Fruit fly (Drosophila melanogaster) whole organism, embryonic: ENCODE data around the gene fz3.

Experiments used
- Adf1 ChIP-seq: fragments of 200-800 bp; sonication (Bioruptor generic); IDR thresholded peaks from 2 replicates; pipeline ENCODE4 v1.3.6; 2022; ENCODE audit warnings: missing biosample characterization, missing genetic modification characterization
- Atf3 ChIP-seq: fragments of 200-800 bp; sonication (Bioruptor generic); optimal IDR thresholded peaks from 3 replicates; lab custom pipeline; 2016; ENCODE audit warnings: missing biosample characterization, missing genetic modification characterization
- Atf6 ChIP-seq: fragments of 200-800 bp; sonication (Bioruptor generic); IDR thresholded peaks from 2 replicates; pipeline ENCODE4 v1.3.6; 2022; ENCODE audit warnings: missing biosample characterization, missing genetic modification characterization
- BEAF-32 ChIP-seq: fragments of 200-800 bp; sonication (Bioruptor generic); optimal IDR thresholded peaks from 3 replicates; lab custom pipeline; 2017; ENCODE audit warnings: missing biosample characterization, missing genetic modification characterization, mild to moderate bottlenecking, moderate library complexity, missing genetic modification reagents
- C15 ChIP-seq: fragments of 200-800 bp; sonication (Bioruptor generic); IDR thresholded peaks from 3 replicates; pipeline ENCODE4 v1.3.6; 2022; ENCODE audit warnings: missing biosample characterization, missing genetic modification characterization
- CG11560 ChIP-seq: fragments of 200-800 bp; sonication (Bioruptor generic); IDR thresholded peaks from 3 replicates; pipeline ENCODE4 v1.3.6; 2022; ENCODE audit warnings: missing biosample characterization, missing genetic modification characterization
- CG11696 ChIP-seq: fragments of 200-800 bp; sonication (Bioruptor generic); IDR thresholded peaks from 2 replicates; pipeline ENCODE4 v1.3.6; 2022; ENCODE audit warnings: missing biosample characterization, missing genetic modification characterization
- CG12769 ChIP-seq: fragments of 200-800 bp; sonication (Bioruptor generic); optimal IDR thresholded peaks from 2 replicates; lab custom pipeline; 2019; ENCODE audit warnings: missing biosample characterization, mild to moderate bottlenecking, missing genetic modification characterization, moderate library complexity
- CG15269 ChIP-seq: fragments of 200-800 bp; sonication (Bioruptor generic); optimal IDR thresholded peaks from 2 replicates; lab custom pipeline; 2018; ENCODE audit warnings: missing biosample characterization, mild to moderate bottlenecking, missing genetic modification characterization, moderate library complexity
- CG1603 ChIP-seq: fragments of 200-800 bp; sonication (Bioruptor generic); optimal IDR thresholded peaks from 2 replicates; lab custom pipeline; 2019; ENCODE audit warnings: missing biosample characterization, mild to moderate bottlenecking, missing genetic modification characterization, moderate library complexity
- CG17568 ChIP-seq: fragments of 200-800 bp; sonication (Bioruptor generic); optimal IDR thresholded peaks from 2 replicates; lab custom pipeline; 2018; ENCODE audit warnings: missing biosample characterization, mild to moderate bottlenecking, missing genetic modification characterization, moderate library complexity
- CG17829 ChIP-seq: fragments of 200-800 bp; optimal IDR thresholded peaks from 2 replicates; lab custom pipeline; 2019; ENCODE audit warnings: missing biosample characterization, mild to moderate bottlenecking, missing genetic modification characterization, moderate library complexity
- CG18599 ChIP-seq: fragments of 200-800 bp; sonication (Bioruptor generic); optimal IDR thresholded peaks from 3 replicates; lab custom pipeline; 2017; ENCODE audit warnings: missing biosample characterization, missing genetic modification characterization, mild to moderate bottlenecking, moderate library complexity, missing genetic modification reagents
- CG32532 ChIP-seq: fragments of 200-800 bp; sonication (Bioruptor generic); IDR thresholded peaks from 2 replicates; pipeline ENCODE4 v1.3.6; 2022; ENCODE audit warnings: missing biosample characterization, missing genetic modification characterization
- CG34224 ChIP-seq: fragments of 200-800 bp; sonication (Bioruptor generic); IDR thresholded peaks from 3 replicates; pipeline ENCODE4 v1.3.6; 2022; ENCODE audit warnings: missing biosample characterization, missing genetic modification characterization; ENCODE audit not compliant: partially characterized antibody
- CG42726 ChIP-seq: fragments of 200-800 bp; sonication (Bioruptor generic); IDR thresholded peaks from 2 replicates; pipeline ENCODE4 v1.3.6; 2022; ENCODE audit warnings: missing biosample characterization, missing genetic modification characterization; ENCODE audit not compliant: partially characterized antibody
- CG9437 ChIP-seq: fragments of 200-800 bp; sonication (Bioruptor generic); optimal IDR thresholded peaks from 2 replicates; lab custom pipeline; 2018; ENCODE audit warnings: missing biosample characterization, mild to moderate bottlenecking, missing genetic modification characterization
- CG9797 ChIP-seq: fragments of 200-800 bp; sonication (Bioruptor generic); optimal IDR thresholded peaks from 3 replicates; lab custom pipeline; 2018; ENCODE audit warnings: missing biosample characterization, mild to moderate bottlenecking, missing genetic modification characterization
- CTCF ChIP-seq: fragments of 200-800 bp; sonication (Bioruptor generic); optimal IDR thresholded peaks from 2 replicates; lab custom pipeline; 2017; ENCODE audit warnings: missing biosample characterization, mild to moderate bottlenecking, missing genetic modification characterization, moderate library complexity
- Deaf1 ChIP-seq: fragments of 200-800 bp; optimal IDR thresholded peaks from 3 replicates; lab custom pipeline; 2019; ENCODE audit warnings: missing biosample characterization, mild to moderate bottlenecking, missing genetic modification characterization, moderate library complexity
- Dip2 ChIP-seq: fragments of 200-800 bp; sonication (Bioruptor generic); IDR thresholded peaks from 2 replicates; pipeline ENCODE4 v1.3.6; 2022; ENCODE audit warnings: missing biosample characterization, missing genetic modification characterization
- Dref ChIP-seq: fragments of 200-800 bp; sonication (Bioruptor generic); IDR thresholded peaks from 2 replicates; pipeline ENCODE4 v1.3.6; 2022; ENCODE audit warnings: missing biosample characterization, missing genetic modification characterization
- ERR ChIP-seq: fragments of 200-800 bp; sonication (Bioruptor generic); optimal IDR thresholded peaks from 2 replicates; lab custom pipeline; 2016; ENCODE audit warnings: missing biosample characterization, missing genetic modification characterization
- Gug ChIP-seq: fragments of 200-800 bp; sonication (Bioruptor generic); IDR thresholded peaks from 4 replicates; pipeline ENCODE4 v1.3.6; 2022; ENCODE audit warnings: missing biosample characterization, missing genetic modification characterization
- Hey ChIP-seq: fragments of 200-800 bp; sonication (Bioruptor generic); optimal IDR thresholded peaks from 3 replicates; lab custom pipeline; 2018; ENCODE audit warnings: missing biosample characterization, mild to moderate bottlenecking, missing genetic modification characterization
- Neu2 ChIP-seq: fragments of 200-800 bp; sonication (Bioruptor generic); optimal IDR thresholded peaks from 3 replicates; lab custom pipeline; 2016; ENCODE audit warnings: missing biosample characterization, missing genetic modification characterization, borderline replicate concordance
- Nf-YA ChIP-seq: fragments of 200-800 bp; sonication (Bioruptor generic); IDR thresholded peaks from 2 replicates; pipeline ENCODE4 v1.3.6; 2022; ENCODE audit warnings: missing biosample characterization, missing genetic modification characterization
- Trl ChIP-seq, 3 experiments: fragments of >200 bp in 2 of 3; fragments of 200-800 bp in 1 of 3; sonication (Bioruptor generic) in 1 of 3; optimal IDR thresholded peaks; 2 replicates in 1 of 3; 3 replicates in 2 of 3; lab custom pipeline; 2016 to 2017; ENCODE audit warnings: missing biosample characterization in 1 of 3, missing genetic modification characterization in 1 of 3
- bcd ChIP-seq: fragments of 200-800 bp; sonication (Bioruptor generic); optimal IDR thresholded peaks from 2 replicates; lab custom pipeline; 2017; ENCODE audit warnings: missing biosample characterization, mild to moderate bottlenecking, missing genetic modification characterization
- cwo ChIP-seq: fragments of 200-800 bp; sonication (Bioruptor generic); optimal IDR thresholded peaks from 3 replicates; lab custom pipeline; 2017; ENCODE audit warnings: missing biosample characterization, missing genetic modification characterization, mild to moderate bottlenecking, moderate library complexity, missing genetic modification reagents
- dmrt11E ChIP-seq: fragments of 200-800 bp; sonication (Bioruptor generic); optimal IDR thresholded peaks from 3 replicates; lab custom pipeline; 2018; ENCODE audit warnings: missing biosample characterization, mild to moderate bottlenecking, missing genetic modification characterization, moderate library complexity
- exex ChIP-seq: fragments of 200-800 bp; sonication (Bioruptor generic); optimal IDR thresholded peaks from 4 replicates; lab custom pipeline; 2018; ENCODE audit warnings: missing biosample characterization, mild to moderate bottlenecking, missing genetic modification characterization, moderate library complexity
- grn ChIP-seq: fragments of 200-800 bp; sonication (Bioruptor generic); optimal IDR thresholded peaks from 3 replicates; lab custom pipeline; 2017; ENCODE audit warnings: missing biosample characterization, missing genetic modification characterization
- klu ChIP-seq: fragments of 200-800 bp; sonication (Bioruptor generic); IDR thresholded peaks from 2 replicates; pipeline ENCODE4 v1.3.6; 2022; ENCODE audit warnings: missing biosample characterization, missing genetic modification characterization
- lab ChIP-seq: fragments of 200-800 bp; sonication (Bioruptor generic); optimal IDR thresholded peaks from 3 replicates; lab custom pipeline; 2017; ENCODE audit warnings: missing biosample characterization, missing genetic modification characterization, mild to moderate bottlenecking, moderate library complexity, missing genetic modification reagents
- mirr ChIP-seq: fragments of 200-800 bp; sonication (Bioruptor generic); optimal IDR thresholded peaks from 3 replicates; lab custom pipeline; 2018; ENCODE audit warnings: missing biosample characterization, mild to moderate bottlenecking, missing genetic modification characterization
- pan ChIP-seq, 4 experiments: fragments of >200 bp in 3 of 4; fragments of 200-800 bp in 1 of 4; sonication (Bioruptor generic) in 1 of 4; optimal IDR thresholded peaks in 3 of 4; IDR thresholded peaks in 1 of 4; 2 replicates each; pipeline versions ENCODE4 v1.3.6 to Lab custom; 2017 to 2022; ENCODE audit warnings: missing biosample characterization in 2 of 4, missing genetic modification characterization in 2 of 4, mixed read lengths in 1 of 4
- pnt ChIP-seq: fragments of 200-800 bp; sonication (Bioruptor generic); optimal IDR thresholded peaks from 3 replicates; lab custom pipeline; 2016; ENCODE audit warnings: missing biosample characterization, missing genetic modification characterization
- pros ChIP-seq: fragments of 200-800 bp; sonication (Bioruptor generic); optimal IDR thresholded peaks from 3 replicates; lab custom pipeline; 2019; ENCODE audit warnings: missing biosample characterization, mild to moderate bottlenecking, missing genetic modification characterization, moderate library complexity
- salm ChIP-seq: fragments of 200-800 bp; sonication (Bioruptor generic); optimal IDR thresholded peaks from 2 replicates; lab custom pipeline; 2018; ENCODE audit warnings: missing biosample characterization, mild to moderate bottlenecking, missing genetic modification characterization
- sd ChIP-seq: fragments of 200-800 bp; sonication (Bioruptor generic); optimal IDR thresholded peaks from 3 replicates; lab custom pipeline; 2018; ENCODE audit warnings: missing biosample characterization, mild to moderate bottlenecking, missing genetic modification characterization, moderate library complexity
- tap ChIP-seq: fragments of 200-800 bp; optimal IDR thresholded peaks from 3 replicates; lab custom pipeline; 2019; ENCODE audit warnings: missing biosample characterization, mild to moderate bottlenecking, missing genetic modification characterization, moderate library complexity
- tgo ChIP-seq: fragments of 200-800 bp; sonication (Bioruptor generic); IDR thresholded peaks from 3 replicates; pipeline ENCODE4 v1.3.6; 2022; ENCODE audit warnings: missing biosample characterization, missing genetic modification characterization
- trem ChIP-seq: fragments of 200-800 bp; optimal IDR thresholded peaks from 3 replicates; lab custom pipeline; 2019; ENCODE audit warnings: missing biosample characterization, mild to moderate bottlenecking, missing genetic modification characterization, moderate library complexity
- usp ChIP-seq: fragments of >200 bp; optimal IDR thresholded peaks from 2 replicates; lab custom pipeline; 2017; ENCODE audit warnings: missing biosample characterization, missing genetic modification characterization
- vvl ChIP-seq: fragments of 200-800 bp; sonication (Bioruptor generic); IDR thresholded peaks from 2 replicates; pipeline ENCODE4 v1.3.6; 2022; ENCODE audit warnings: missing biosample characterization, missing genetic modification characterization
- wor ChIP-seq: fragments of 200-800 bp; sonication (Bioruptor generic); IDR thresholded peaks from 2 replicates; pipeline ENCODE4 v1.3.6; 2022; ENCODE audit warnings: missing biosample characterization, missing genetic modification characterization

The fz3 gene

DNA sequence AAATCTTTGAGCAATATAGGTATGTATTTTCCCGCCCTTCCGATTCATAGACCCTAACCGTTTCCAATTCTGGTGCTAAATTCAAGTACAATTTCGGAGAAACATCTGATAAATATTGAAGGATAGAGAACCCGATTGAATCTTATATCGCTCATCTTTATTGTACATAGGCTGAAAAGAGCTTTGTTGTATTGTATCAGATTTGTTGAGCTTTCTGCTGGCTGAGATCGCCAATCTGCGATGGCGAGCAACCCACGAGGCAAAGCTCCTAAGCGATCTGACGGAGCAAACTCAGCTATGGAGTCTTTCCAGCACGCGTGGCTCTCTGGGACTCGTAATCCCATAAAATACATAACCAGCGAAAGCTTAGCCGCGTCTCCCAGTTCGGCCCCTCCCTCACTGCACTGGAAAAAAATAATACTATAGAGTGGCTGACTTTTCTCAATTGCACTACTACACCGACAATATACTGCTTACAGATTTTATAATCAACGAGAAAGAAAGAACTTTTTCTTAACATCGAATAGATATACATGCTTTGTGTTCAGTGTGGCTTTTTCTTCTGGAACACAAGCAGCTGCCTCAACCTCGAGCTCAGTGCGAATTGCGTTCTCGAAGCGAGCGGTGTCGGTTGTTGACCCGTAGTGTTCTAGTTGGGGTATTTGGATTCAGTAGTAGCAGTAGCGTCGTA, 14.0 kb upstream of the fz3 start (continued):
- TF ChIP-seq CG42726 (GFP tag; lab: Robert Waterston, UW) (no peak), tap (tag; lab: Kevin White, UChicago) (peak; percentile 74), pnt (GFP tag; lab: Kevin White, UChicago) (peak; percentile 78), CG17829 (tag; lab: Kevin White, UChicago) (peak; percentile 73), CG15269 (tag; lab: Kevin White, UChicago) (peak; percentile 80), klu (GFP tag; lab: Robert Waterston, UW) (peak; percentile 83), CG17568 (peak; percentile 59), Adf1 (GFP tag; lab: Robert Waterston, UW) (peak; percentile 78; the same call in 1 of the 2 replicates), usp (no peak), dmrt11E (peak; percentile 23), trem (peak; percentile 26), salm (tag; lab: Kevin White, UChicago) (peak; percentile 44), Atf3 (GFP tag; lab: Kevin White, UChicago) (peak; percentile 63)
- TF ChIP-seq, all 482 proteins: peak for 385

DNA sequence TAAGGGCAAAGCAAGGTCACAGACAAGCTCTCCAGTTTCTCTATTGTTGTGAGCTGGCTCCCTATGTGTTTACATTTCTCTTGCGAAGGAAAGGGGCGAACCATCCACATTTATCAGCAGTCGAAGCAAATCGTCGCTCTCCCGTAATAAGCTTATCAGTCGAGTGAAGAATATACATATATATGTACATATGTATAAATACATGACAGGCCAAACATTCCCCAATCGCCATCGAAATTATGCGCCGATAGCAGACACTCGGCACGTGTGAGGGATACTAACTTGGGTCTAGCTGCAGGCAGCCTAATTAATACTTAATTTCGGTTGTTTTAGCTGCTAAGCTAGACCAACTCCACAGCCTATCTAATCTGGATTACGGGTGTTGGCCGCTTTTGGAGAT, 12.9 kb upstream of the fz3 start:
- TF ChIP-seq grn (GFP tag; lab: Kevin White, UChicago) (peak; percentile 24), Neu2 (GFP tag; lab: Kevin White, UChicago) (no peak), pros (peak; percentile 18), CG11696 (no peak), CG34224 (no peak), Dip2 (no peak), sd (tag; lab: Kevin White, UChicago) (peak; percentile 69), cwo (peak; percentile 88), C15 (GFP tag; lab: Robert Waterston, UW) (no peak), vvl (GFP tag; lab: Robert Waterston, UW) (0 out of 2 replicates have a peak, but pooled peaks have one; percentile 11), CG18599 (peak; percentile 14), Trl (optimal IDR thresholded peaks at IDR 0.05; lab: Kevin White, UChicago) (peak in 1 of 2 experiments; percentile 20), Trl (GFP tag; optimal IDR thresholded peaks at IDR 0.05; lab: Kevin White, UChicago) (no peak), Atf6 (GFP tag; lab: Robert Waterston, UW) (no peak), exex (peak; percentile 83), lab (GFP tag; lab: Kevin White, UChicago) (peak; percentile 12), Hey (peak; percentile 17), CG11560 (tag; lab: Robert Waterston, UW) (no peak), ERR (GFP tag; lab: Kevin White, UChicago) (peak; percentile 81), CG9437 (no peak), CG12769 (peak; percentile 24), mirr (GFP tag; lab: Kevin White, UChicago) (peak; percentile 34)

- TF ChIP-seq Deaf1 (tag; lab: Kevin White, UChicago) (no peak), CG1603 (tag; lab: Kevin White, UChicago) (peak; percentile 91), CTCF (peak; percentile 78), bcd (GFP tag; lab: Kevin White, UChicago) (peak; percentile 1), Nf-YA (GFP tag; lab: Robert Waterston, UW) (0 out of 2 replicates have a peak, but pooled peaks have one; percentile 32), tgo (GFP tag; lab: Robert Waterston, UW) (no peak), CG32532 (GFP tag; lab: Robert Waterston, UW) (no peak; the same call in 1 of the 2 replicates), Gug (peak; percentile 12; the same call in 1 of the 4 replicates), wor (no peak), CG9797 (GFP tag; lab: Kevin White, UChicago) (peak; percentile 98), Dref (GFP tag; lab: Robert Waterston, UW) (peak; percentile 46), pan (optimal IDR thresholded peaks at IDR 0.05; lab: Kevin White, UChicago) (no peak), pan (GFP tag; optimal IDR thresholded peaks at IDR 0.05 in 1 of 2, IDR thresholded peaks at IDR 0.05 in 1 of 2) (peak in 1 of 2 experiments; percentile 18), BEAF-32 (GFP tag; lab: Kevin White, UChicago) (peak; percentile 86)
These were observed 10.7 kb upstream of the fz3 start, which contains the start of gene CG5273 for dm6 chrX:758892-759621. Gene CG5273, plus strand, starts transcription at chrX:759594.
